Fruit fly (Drosophila melanogaster) S2 (cell line): ENCODE data around the gene CG5909.
A peak's percentile ranks its signal among the peaks of the same experiment; 100 is the strongest.

Source experiments
- CG8478 ChIP-seq: fragments of >200 bp; optimal IDR thresholded peaks from 2 replicates; lab custom pipeline; 2018
- CTCF ChIP-seq, 2 experiments: fragments of >200 bp; optimal IDR thresholded peaks; 2 replicates each; lab custom pipeline; 2018

- TF ChIP-seq CG8478 (lab: Kevin White, UChicago) (no peak), CTCF (optimal IDR thresholded peaks at IDR 0.05; lab: Kevin White, UChicago) (peak; percentile 79 to 80)
These were observed 9.5 kb upstream of the CG5909 start, which contains the start of gene Men-b for dm6 chr3R:27151516-27151823.
